Worm (Caenorhabditis elegans) whole organism, early embryonic: Measurements from ENCODE around the gene ZK930.2.

Experiments
- B0310.2 ChIP-seq: sonication (generic microtip); optimal IDR thresholded peaks from 2 replicates; lab custom pipeline; 2016; ENCODE audit warnings: mild to moderate bottlenecking, missing genetic modification characterization, missing compliant biosample characterization
- F13C5.2 ChIP-seq: sonication (generic microtip); optimal IDR thresholded peaks from 2 replicates; lab custom pipeline; 2017; ENCODE audit warnings: mild to moderate bottlenecking, missing genetic modification characterization, inconsistent platforms, missing compliant biosample characterization
- ama-1 ChIP-seq: fragments of 150-350 bp; optimal IDR thresholded peaks from 2 replicates; lab custom pipeline; 2014
- ceh-13 ChIP-seq: fragments of 200-800 bp; sonication (Bioruptor generic); optimal IDR thresholded peaks from 2 replicates; lab custom pipeline; 2018; ENCODE audit warnings: mild to moderate bottlenecking, missing genetic modification characterization, missing compliant biosample characterization
- ceh-36 ChIP-seq: sonication (generic microtip); optimal IDR thresholded peaks from 2 replicates; lab custom pipeline; 2016; ENCODE audit warnings: missing genetic modification characterization, inconsistent platforms, missing compliant biosample characterization
- hmbx-1 ChIP-seq: sonication (generic microtip); optimal IDR thresholded peaks from 2 replicates; lab custom pipeline; 2016; ENCODE audit warnings: mild to moderate bottlenecking, missing genetic modification characterization, missing compliant biosample characterization
- hnd-1 ChIP-seq: sonication (generic microtip); optimal IDR thresholded peaks from 2 replicates; lab custom pipeline; 2016; ENCODE audit warnings: missing genetic modification characterization, missing compliant biosample characterization
- scrt-1 ChIP-seq: fragments of 200-800 bp; sonication (Bioruptor generic); IDR thresholded peaks from 2 replicates; pipeline ENCODE4 v1.3.6; 2022; ENCODE audit warnings: missing genetic modification characterization, missing compliant biosample characterization
- tbx-11 ChIP-seq: fragments of 200-800 bp; sonication (Bioruptor generic); IDR thresholded peaks from 2 replicates; pipeline ENCODE4 v1.3.6; 2022; ENCODE audit warnings: missing genetic modification characterization, missing compliant biosample characterization
- tbx-37 ChIP-seq: fragments of 200-800 bp; sonication (Bioruptor generic); conservative IDR thresholded peaks from 2 replicates; pipeline ENCODE4 v1.3.6; 2022; ENCODE audit warnings: missing genetic modification reagents, missing genetic modification characterization, missing compliant biosample characterization
- tra-4 ChIP-seq: sonication (generic microtip); optimal IDR thresholded peaks from 2 replicates; lab custom pipeline; 2017; ENCODE audit warnings: missing genetic modification characterization, missing compliant biosample characterization

- TF ChIP-seq tbx-37 (GFP tag; lab: Robert Waterston, UW) (no peak), B0310.2 (tag; lab: Kevin White, UChicago) (no peak), tbx-11 (no peak), hmbx-1 (no peak), ceh-36 (tag; lab: Kevin White, UChicago) (no peak), ama-1 (lab: Kevin White, UChicago) (no peak), tra-4 (tag; lab: Kevin White, UChicago) (no peak), F13C5.2 (tag; lab: Kevin White, UChicago) (no peak), ceh-13 (GFP tag; lab: Kevin White, UChicago) (no peak), scrt-1 (no peak), hnd-1 (no peak)
These were observed 43.7 kb downstream of the ZK930.2 start for ce11 chrII:11849572-11849971.
